Fruit fly (Drosophila melanogaster) whole organism, adult: Measurements from ENCODE around the gene Tao.

Experiments
- CG12768 ChIP-seq: fragments of 200-800 bp; sonication (Bioruptor generic); optimal IDR thresholded peaks from 2 replicates; lab custom pipeline; 2017; ENCODE audit warnings: missing biosample characterization, missing genetic modification characterization, mild to moderate bottlenecking, moderate library complexity, missing genetic modification reagents
- CG1620 ChIP-seq: fragments of 200-800 bp; sonication (Bioruptor generic); optimal IDR thresholded peaks from 2 replicates; lab custom pipeline; 2016; ENCODE audit warnings: missing biosample characterization, missing genetic modification characterization
- CG33017 ChIP-seq: fragments of 200-800 bp; sonication (Bioruptor generic); optimal IDR thresholded peaks from 2 replicates; lab custom pipeline; 2018; ENCODE audit warnings: missing biosample characterization, mild to moderate bottlenecking, missing genetic modification characterization, moderate library complexity
- bab1 ChIP-seq: fragments of 200-800 bp; sonication (Bioruptor generic); optimal IDR thresholded peaks from 3 replicates; lab custom pipeline; 2019; ENCODE audit warnings: missing biosample characterization, mild to moderate bottlenecking, missing genetic modification characterization, moderate library complexity
- cnc ChIP-seq, 2 experiments: fragments of >200 bp; optimal IDR thresholded peaks; 2 replicates each; lab custom pipeline; 2017
- ovo ChIP-seq: fragments of 200-800 bp; sonication (Bioruptor generic); optimal IDR thresholded peaks from 2 replicates; lab custom pipeline; 2016; ENCODE audit warnings: missing biosample characterization, missing genetic modification characterization
- toe ChIP-seq: fragments of 200-800 bp; sonication (Bioruptor generic); optimal IDR thresholded peaks from 2 replicates; lab custom pipeline; 2016; ENCODE audit warnings: missing biosample characterization, missing genetic modification characterization

dm6 chrX:19606558-19606957 lies 27.0 kb upstream of the Tao start:
- TF ChIP-seq CG1620 (GFP tag; lab: Kevin White, UChicago) = no peak
- TF ChIP-seq cnc (optimal IDR thresholded peaks at IDR 0.05; lab: Kevin White, UChicago) = no peak
- no peak for TF ChIP-seq CG12768
- no peak for TF ChIP-seq toe (GFP tag; lab: Kevin White, UChicago)
- TF ChIP-seq ovo (GFP tag; lab: Kevin White, UChicago) = no peak
- TF ChIP-seq bab1 (GFP tag; lab: Kevin White, UChicago) = no peak
- no peak for TF ChIP-seq CG33017 (tag; lab: Kevin White, UChicago)
